Fruit fly (Drosophila melanogaster): ENCODE measurements around the gene Alr.

dm6 chrX:19782736-19783325 is 34.7 kb downstream of the Alr start:
- TF ChIP-seq insv (optimal IDR thresholded peaks at IDR 0.05) (no peak), Sin3A (optimal IDR thresholded peaks at IDR 0.05) (no peak), Myc (optimal IDR thresholded peaks at IDR 0.05) (no peak)

Measured in Kc167 (cell line).